Fruit fly (Drosophila melanogaster): Measurements from ENCODE around the gene CG43335.
A peak's percentile ranks its signal among the peaks of the same experiment; 100 is the strongest.

The CG43335 gene

DNA sequence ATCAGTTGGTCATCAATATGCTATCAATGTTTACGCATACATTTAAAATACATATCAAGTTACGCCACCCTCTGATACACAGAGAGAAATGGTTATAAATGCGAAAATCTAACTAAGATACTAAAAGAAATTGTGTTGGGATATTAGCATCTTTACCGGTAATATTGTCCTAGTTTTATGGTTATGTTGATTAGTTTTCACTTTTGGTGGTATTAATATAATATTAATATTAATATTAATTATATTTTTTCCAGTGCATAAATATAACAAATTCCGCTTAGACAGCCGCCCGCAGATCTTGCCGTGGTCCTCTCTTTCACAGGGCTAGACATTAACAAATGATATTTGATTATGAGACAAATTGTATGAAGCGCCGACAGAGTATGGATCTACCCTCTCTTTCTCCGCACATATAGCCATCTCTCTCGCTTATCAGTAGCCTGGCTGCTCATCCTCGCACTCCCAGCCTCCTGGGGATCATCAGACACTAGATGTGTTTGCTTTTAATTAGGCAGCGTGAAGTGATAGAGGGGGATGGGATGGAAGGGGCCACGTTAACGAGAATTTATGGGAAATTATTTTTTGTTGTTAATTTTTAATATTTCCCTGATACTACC lies 17.5 kb downstream of the CG43335 start (continued):
- TF ChIP-seq CG12744 (GFP tag; optimal IDR thresholded peaks at IDR 0.05), result no peak
- TF ChIP-seq bcd (GFP tag; optimal IDR thresholded peaks at IDR 0.05), result no peak
- TF ChIP-seq pho (GFP tag; optimal IDR thresholded peaks at IDR 0.05), result no peak
- TF ChIP-seq CG2116 (GFP tag; optimal IDR thresholded peaks at IDR 0.05), result no peak
- peak; percentile 60 for TF ChIP-seq gsb-n (tag; optimal IDR thresholded peaks at IDR 0.05)
- TF ChIP-seq zfh1 (GFP tag; IDR thresholded peaks at IDR 0.05), result peak; percentile 75; the same call in 2 of the 3 replicates
- peak; percentile 60 for TF ChIP-seq CG11504 (tag; optimal IDR thresholded peaks at IDR 0.05)
- no peak for TF ChIP-seq Mad (GFP tag; optimal IDR thresholded peaks at IDR 0.05)
- no peak for TF ChIP-seq Hmr (GFP tag; optimal IDR thresholded peaks at IDR 0.05)
- peak; percentile 73; the same call in 1 of the 2 replicates for TF ChIP-seq Xrp1 (GFP tag; IDR thresholded peaks at IDR 0.05)
- TF ChIP-seq jing (GFP tag; optimal IDR thresholded peaks at IDR 0.05), result no peak
- TF ChIP-seq dati (GFP tag; IDR thresholded peaks at IDR 0.05), result no peak
- TF ChIP-seq CG4707 (GFP tag; optimal IDR thresholded peaks at IDR 0.05), result no peak
- TF ChIP-seq Tbp (GFP tag; optimal IDR thresholded peaks at IDR 0.05), result no peak
- TF ChIP-seq hkb (optimal IDR thresholded peaks at IDR 0.05), result no peak
- peak; percentile 35; the same call in 1 of the 2 replicates for TF ChIP-seq hkb (GFP tag; IDR thresholded peaks at IDR 0.05)
- no peak for TF ChIP-seq CG31224 (GFP tag; IDR thresholded peaks at IDR 0.05)
- TF ChIP-seq CG7556 (GFP tag; optimal IDR thresholded peaks at IDR 0.05), result peak; percentile 32
- TF ChIP-seq CG13287 (GFP tag; IDR thresholded peaks at IDR 0.05; ENCODE audit: partially characterized antibody), result no peak
- TF ChIP-seq dan (GFP tag; IDR thresholded peaks at IDR 0.05), result no peak
- TF ChIP-seq hth (optimal IDR thresholded peaks at IDR 0.05), result no peak
- TF ChIP-seq lilli (GFP tag; optimal IDR thresholded peaks at IDR 0.05), result no peak
- TF ChIP-seq CG2875 (GFP tag; optimal IDR thresholded peaks at IDR 0.05), result no peak
- TF ChIP-seq fu2 (GFP tag; optimal IDR thresholded peaks at IDR 0.05), result no peak
- no peak for TF ChIP-seq CG14965 (GFP tag; optimal IDR thresholded peaks at IDR 0.05; ENCODE audit: borderline replicate concordance)
- TF ChIP-seq inv (GFP tag; IDR thresholded peaks at IDR 0.05; ENCODE audit: partially characterized antibody), result no peak
- TF ChIP-seq CG2678 (tag; optimal IDR thresholded peaks at IDR 0.05), result peak; percentile 44
- TF ChIP-seq peb (GFP tag; IDR thresholded peaks at IDR 0.05), result no peak
- TF ChIP-seq HLH4C (GFP tag; IDR thresholded peaks at IDR 0.05; ENCODE audit: partially characterized antibody), result no peak
- peak; percentile 12 for TF ChIP-seq lab (GFP tag; optimal IDR thresholded peaks at IDR 0.05)
- TF ChIP-seq CG14710 (tag; optimal IDR thresholded peaks at IDR 0.05), result peak; percentile 85
- no peak for TF ChIP-seq CG2120 (GFP tag; optimal IDR thresholded peaks at IDR 0.05)
- TF ChIP-seq CG3726 (GFP tag; IDR thresholded peaks at IDR 0.05), result no peak
- no peak for TF ChIP-seq D19B (GFP tag; optimal IDR thresholded peaks at IDR 0.05)
- no peak for TF ChIP-seq sima (GFP tag; optimal IDR thresholded peaks at IDR 0.05)
- no peak for TF ChIP-seq hb (GFP tag; IDR thresholded peaks at IDR 0.05; ENCODE audit: partially characterized antibody)
- no peak for TF ChIP-seq Mes4 (GFP tag; optimal IDR thresholded peaks at IDR 0.05)
- TF ChIP-seq Eip74EF (GFP tag; optimal IDR thresholded peaks at IDR 0.05), result no peak
- TF ChIP-seq chn (GFP tag; optimal IDR thresholded peaks at IDR 0.05), result no peak
- peak in 1 of 2 experiments; percentile 74 for TF ChIP-seq bsh (GFP tag; optimal IDR thresholded peaks at IDR 0.05)
- TF ChIP-seq eve (GFP tag; optimal IDR thresholded peaks at IDR 0.05), result no peak
- TF ChIP-seq cato (GFP tag; optimal IDR thresholded peaks at IDR 0.05; ENCODE audit: borderline replicate concordance), result no peak
- no peak for TF ChIP-seq wor (GFP tag; IDR thresholded peaks at IDR 0.05)
- TF ChIP-seq jumu (GFP tag; optimal IDR thresholded peaks at IDR 0.05), result no peak
- peak; percentile 22 for TF ChIP-seq Six4 (GFP tag; optimal IDR thresholded peaks at IDR 0.05)
- TF ChIP-seq CG4424 (GFP tag; optimal IDR thresholded peaks at IDR 0.05), result peak; percentile 58
- no peak for TF ChIP-seq slp2 (GFP tag; optimal IDR thresholded peaks at IDR 0.05)
- TF ChIP-seq emc (GFP tag; optimal IDR thresholded peaks at IDR 0.05), result no peak
- TF ChIP-seq sc (optimal IDR thresholded peaks at IDR 0.05), result no peak
- peak; percentile 43 for TF ChIP-seq sc (GFP tag; optimal IDR thresholded peaks at IDR 0.05)
- no peak for TF ChIP-seq NC2α (GFP tag; optimal IDR thresholded peaks at IDR 0.05)
